Worm (Caenorhabditis elegans) whole organism, L4 larva: ENCODE data around the gene T01D1.7.
A peak's percentile ranks its signal among the peaks of the same experiment; 100 is the strongest.

Experiments
- T20F7.1 ChIP-seq: fragments of 200-800 bp; sonication (Bioruptor generic); optimal IDR thresholded peaks from 2 replicates; lab custom pipeline; 2018; ENCODE audit warnings: mild to moderate bottlenecking, missing genetic modification characterization, missing compliant biosample characterization
- aha-1 ChIP-seq: fragments of 150-350 bp; peaks from one replicate; lab custom pipeline; 2014; ENCODE audit warnings: missing biosample characterization, missing genetic modification characterization
- arid-1 ChIP-seq: fragments of 200-800 bp; sonication (Bioruptor generic); conservative IDR thresholded peaks from 2 replicates; pipeline ENCODE4 v1.3.6; 2022; ENCODE audit warnings: missing genetic modification reagents, missing genetic modification characterization, missing compliant biosample characterization
- attf-4 ChIP-seq: sonication (generic microtip); optimal IDR thresholded peaks from 3 replicates; lab custom pipeline; 2017; ENCODE audit warnings: missing biosample characterization, missing genetic modification characterization
- ceh-20 ChIP-seq: fragments of 200-800 bp; sonication (Bioruptor generic); IDR thresholded peaks from 2 replicates; pipeline ENCODE4 v1.3.6; 2022; ENCODE audit warnings: missing genetic modification reagents, missing genetic modification characterization, missing compliant biosample characterization
- ceh-82 ChIP-seq: sonication (generic microtip); optimal IDR thresholded peaks from 2 replicates; lab custom pipeline; 2017; ENCODE audit warnings: missing biosample characterization, missing genetic modification characterization
- daf-16 ChIP-seq, 3 experiments: sonication (generic microtip); optimal IDR thresholded peaks; 2 replicates each; lab custom pipeline; 2016 to 2017; ENCODE audit warnings: missing genetic modification characterization in 3 of 3, missing genetic modification reagents in 3 of 3, mild to moderate bottlenecking in 2 of 3, missing compliant biosample characterization in 2 of 3, missing biosample characterization in 1 of 3, moderate library complexity in 1 of 3
- dmd-9 ChIP-seq: fragments of 200-800 bp; sonication (Bioruptor generic); IDR thresholded peaks from 2 replicates; pipeline ENCODE4 v1.3.6; 2022; ENCODE audit warnings: missing genetic modification reagents, missing genetic modification characterization, missing compliant biosample characterization
- dve-1 ChIP-seq: sonication (generic microtip); optimal IDR thresholded peaks from 2 replicates; lab custom pipeline; 2017; ENCODE audit warnings: antibody characterized with exemption, mild to moderate bottlenecking, missing genetic modification characterization, missing compliant biosample characterization; ENCODE audit not compliant: insufficient read depth
- gei-8 ChIP-seq: fragments of 200-800 bp; sonication (Bioruptor generic); optimal IDR thresholded peaks from 2 replicates; lab custom pipeline; 2018; ENCODE audit warnings: mild to moderate bottlenecking, missing genetic modification characterization, missing compliant biosample characterization
- hlh-11 ChIP-seq: fragments of 200-800 bp; sonication (Bioruptor generic); optimal IDR thresholded peaks from 2 replicates; lab custom pipeline; 2018; ENCODE audit warnings: mild to moderate bottlenecking, missing genetic modification characterization, missing compliant biosample characterization
- hlh-30 ChIP-seq: sonication (generic microtip); optimal IDR thresholded peaks from 2 replicates; lab custom pipeline; 2017; ENCODE audit warnings: antibody characterized with exemption, mild to moderate bottlenecking, missing genetic modification characterization, missing compliant biosample characterization; ENCODE audit not compliant: insufficient read depth
- lin-15B ChIP-seq: fragments of 150-350 bp; sonication (generic microtip); optimal IDR thresholded peaks from 3 replicates; lab custom pipeline; 2014; ENCODE audit warnings: missing biosample characterization, missing genetic modification characterization
- madf-9 ChIP-seq: fragments of 200-800 bp; sonication (Bioruptor generic); conservative IDR thresholded peaks from 2 replicates; pipeline ENCODE4 v1.3.6; 2022; ENCODE audit warnings: missing genetic modification reagents, missing genetic modification characterization, missing compliant biosample characterization
- nhr-28 ChIP-seq: fragments of 150-350 bp; optimal IDR thresholded peaks from 2 replicates; lab custom pipeline; 2014; ENCODE audit warnings: missing biosample characterization, missing genetic modification characterization
- nhr-6 ChIP-seq: fragments of 150-350 bp; optimal IDR thresholded peaks from 2 replicates; lab custom pipeline; 2014; ENCODE audit warnings: missing biosample characterization, missing genetic modification characterization
- pha-4 ChIP-seq, 2 experiments: fragments of 150-350 bp in 1 of 2; fragments of 200-800 bp in 1 of 2; sonication (Bioruptor generic) in 1 of 2; IDR thresholded peaks in 1 of 2; optimal IDR thresholded peaks in 1 of 2; 2 replicates each; pipeline versions ENCODE4 v1.3.6 to Lab custom; 2014 to 2022; ENCODE audit warnings: missing genetic modification characterization in 2 of 2, missing genetic modification reagents in 2 of 2, missing biosample characterization in 1 of 2, missing compliant biosample characterization in 1 of 2
- pqm-1 ChIP-seq: sonication (generic microtip); optimal IDR thresholded peaks from 2 replicates; lab custom pipeline; 2017; ENCODE audit warnings: missing biosample characterization, missing genetic modification characterization
- tag-97 ChIP-seq: fragments of 200-800 bp; sonication (Bioruptor generic); IDR thresholded peaks from 2 replicates; pipeline ENCODE4 v1.3.6; 2022; ENCODE audit warnings: missing genetic modification characterization, missing compliant biosample characterization
- unc-39 ChIP-seq: sonication (generic microtip); optimal IDR thresholded peaks from 2 replicates; lab custom pipeline; 2017; ENCODE audit warnings: missing biosample characterization, missing genetic modification characterization
- unc-62 ChIP-seq, 3 experiments: fragments of 150-350 bp in 1 of 3; sonication (generic microtip); optimal IDR thresholded peaks in 2 of 3; peaks in 1 of 3; 1 replicate in 1 of 3; 2 replicates in 2 of 3; lab custom pipeline; 2014 to 2017; ENCODE audit warnings: missing biosample characterization in 3 of 3, missing genetic modification characterization in 3 of 3, missing genetic modification reagents in 3 of 3, missing genotype in 1 of 3

The T01D1.7 gene

DNA sequence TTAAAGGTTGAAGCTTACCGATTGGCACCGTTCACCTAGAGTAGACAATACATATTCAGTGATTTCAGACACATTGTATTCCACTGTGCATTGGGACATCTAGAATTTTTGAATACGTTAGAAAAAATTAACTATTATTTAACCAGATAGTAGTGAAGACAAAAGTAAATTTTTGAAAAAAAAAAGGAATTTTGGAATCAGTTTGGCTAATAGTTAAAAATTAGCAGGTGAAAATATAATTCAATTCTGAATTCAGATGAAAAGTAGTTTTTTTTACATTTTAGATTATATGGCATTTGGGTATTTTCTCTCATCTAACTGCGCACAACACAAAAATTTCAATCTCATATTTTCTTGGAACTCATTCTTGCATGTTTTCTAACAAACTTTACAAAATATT is 48.7 kb downstream of the T01D1.7 start, which contains the start of gene nmur-2:
nmur-2 (minus strand) TSS at position 101 of the 400 bp plus-strand sequence.
- no peak for TF ChIP-seq pha-4 (GFP tag; IDR thresholded peaks at IDR 0.05; lab: Robert Waterston, UW)
- no peak for TF ChIP-seq pha-4 (tag; optimal IDR thresholded peaks at IDR 0.05; lab: Kevin White, UChicago)
- no peak for TF ChIP-seq pqm-1 (tag; lab: Kevin White, UChicago)
- TF ChIP-seq ceh-20 (GFP tag; lab: Robert Waterston, UW) = no peak
- TF ChIP-seq daf-16 (GFP tag; optimal IDR thresholded peaks at IDR 0.05; lab: Kevin White, UChicago) = no peak
- no peak for TF ChIP-seq daf-16 (tag; optimal IDR thresholded peaks at IDR 0.05; lab: Kevin White, UChicago)
- no peak for TF ChIP-seq lin-15B (tag; lab: Kevin White, UChicago)
- no peak for TF ChIP-seq attf-4
- TF ChIP-seq unc-39 (tag; lab: Kevin White, UChicago) = no peak
- TF ChIP-seq dmd-9 = no peak
- TF ChIP-seq madf-9 (GFP tag; lab: Robert Waterston, UW) = no peak
- no peak for TF ChIP-seq gei-8 (GFP tag; lab: Kevin White, UChicago)

DNA sequence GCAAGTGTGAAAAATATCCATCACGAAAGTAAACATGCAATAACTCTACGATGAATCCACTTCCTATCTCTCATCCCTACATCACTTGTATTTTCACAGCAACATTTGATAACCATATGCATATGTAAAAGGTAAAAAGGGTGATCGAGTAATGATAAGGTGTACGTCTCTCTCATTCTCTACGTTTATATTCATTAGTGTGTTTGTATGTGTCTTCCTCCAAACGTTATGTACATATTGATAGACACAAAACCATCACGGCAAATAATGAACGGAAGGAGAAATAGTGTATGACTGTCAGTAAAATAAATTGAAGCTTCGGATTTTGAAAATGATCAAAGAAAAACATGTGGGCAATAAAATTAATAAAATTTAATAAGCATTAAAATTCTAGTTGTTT is 51.1 kb downstream of the T01D1.7 start:
- peak; percentile 0 for TF ChIP-seq nhr-6
- TF ChIP-seq nhr-28 (tag; lab: Kevin White, UChicago) = peak; percentile 78
- TF ChIP-seq daf-16 (GFP tag; optimal IDR thresholded peaks at IDR 0.05; lab: Kevin White, UChicago) = no peak
- peak; percentile 47 for TF ChIP-seq daf-16 (tag; optimal IDR thresholded peaks at IDR 0.05; lab: Kevin White, UChicago)
- TF ChIP-seq pqm-1 (tag; lab: Kevin White, UChicago) = peak; percentile 79
- TF ChIP-seq ceh-82 (tag; lab: Kevin White, UChicago) = no peak

DNA sequence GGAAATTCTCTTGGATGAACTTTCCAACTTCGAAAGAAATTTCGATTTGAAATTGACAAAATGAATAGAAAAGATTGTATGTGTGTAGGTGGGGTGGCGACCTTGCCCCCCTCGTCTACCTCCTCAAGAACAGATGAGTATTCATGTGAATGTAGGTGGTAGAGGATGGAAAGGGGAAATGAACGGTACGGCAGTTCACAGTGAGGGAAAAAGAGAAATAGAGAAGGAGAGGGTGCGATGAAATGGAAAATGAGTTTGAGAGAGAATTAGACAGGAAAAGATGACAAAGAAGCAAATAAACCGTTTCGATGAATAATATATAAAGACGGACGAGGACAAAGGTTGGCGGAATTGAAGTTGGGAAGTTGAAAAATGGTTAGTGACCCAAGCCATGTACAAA is 51.6 kb downstream of the T01D1.7 start:
- TF ChIP-seq aha-1 (tag; lab: Kevin White, UChicago) (peak; percentile 31), arid-1 (no peak), hlh-11 (tag; lab: Kevin White, UChicago) (peak; percentile 11), tag-97 (GFP tag; lab: Robert Waterston, UW) (no peak), dve-1 (tag; lab: Kevin White, UChicago) (peak; percentile 15), attf-4 (no peak), nhr-28 (tag; lab: Kevin White, UChicago) (peak; percentile 9), hlh-30 (tag; lab: Kevin White, UChicago) (peak; percentile 39)

DNA sequence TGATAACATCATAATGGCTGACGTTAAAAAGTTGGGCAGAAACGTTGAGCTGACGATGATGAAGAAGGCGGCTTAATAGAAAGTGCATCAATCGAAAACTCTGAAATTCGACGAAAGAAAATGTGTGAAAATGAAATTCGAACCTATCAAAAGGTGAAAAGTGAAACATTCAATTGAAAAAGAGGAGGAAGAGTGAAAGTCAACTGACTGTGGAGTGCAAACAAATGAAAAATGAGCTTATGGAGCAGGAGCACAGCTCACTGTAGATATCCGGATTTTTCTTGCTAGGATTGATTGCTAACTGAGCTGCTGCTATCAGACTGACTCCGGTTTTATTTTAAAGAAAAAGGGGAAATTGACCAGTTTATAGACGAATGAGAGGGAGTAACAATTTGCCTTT is 52.5 kb downstream of the T01D1.7 start, which contains the start of gene K10B4.3:
K10B4.3 (minus strand) TSS at position 101 of the 400 bp plus-strand sequence.
- no peak for TF ChIP-seq T20F7.1 (GFP tag; lab: Kevin White, UChicago)
- TF ChIP-seq unc-62 (GFP tag; optimal IDR thresholded peaks at IDR 0.05 in 1 of 2; lab: Kevin White, UChicago) = peak in 1 of 2 experiments; percentile 70
- TF ChIP-seq unc-62 (tag; optimal IDR thresholded peaks at IDR 0.05; lab: Kevin White, UChicago) = no peak
